Worm (Caenorhabditis elegans) whole organism, L3 larva: ENCODE data around the gene R09E10.6.

Source experiments
- aly-2 ChIP-seq: fragments of 150-350 bp; optimal IDR thresholded peaks from 2 replicates; lab custom pipeline; 2014; ENCODE audit warnings: missing biosample characterization, missing genetic modification characterization
- jun-1 ChIP-seq: fragments of 150-350 bp; optimal IDR thresholded peaks from 2 replicates; lab custom pipeline; 2014; ENCODE audit warnings: missing biosample characterization, missing genetic modification reagents, missing genetic modification characterization
- nhr-12 ChIP-seq: fragments of 150-350 bp; optimal IDR thresholded peaks from 2 replicates; lab custom pipeline; 2014; ENCODE audit warnings: missing biosample characterization, missing genetic modification characterization
- nhr-25 ChIP-seq: sonication (generic microtip); optimal IDR thresholded peaks from 2 replicates; lab custom pipeline; 2017; ENCODE audit warnings: missing biosample characterization, missing genetic modification characterization
- nhr-28 ChIP-seq: fragments of 150-350 bp; optimal IDR thresholded peaks from 2 replicates; lab custom pipeline; 2014; ENCODE audit warnings: missing biosample characterization, missing genetic modification characterization
- nhr-76 ChIP-seq: fragments of 150-350 bp; sonication (generic microtip); optimal IDR thresholded peaks from 5 replicates; lab custom pipeline; 2014; ENCODE audit warnings: missing biosample characterization, missing genetic modification characterization
- nhr-77 ChIP-seq: fragments of 150-350 bp; optimal IDR thresholded peaks from 2 replicates; lab custom pipeline; 2014; ENCODE audit warnings: missing biosample characterization, missing genetic modification characterization
- unc-62 ChIP-seq: fragments of 150-350 bp; sonication (generic microtip); optimal IDR thresholded peaks from 4 replicates; lab custom pipeline; 2014; ENCODE audit warnings: missing biosample characterization, missing genetic modification reagents, missing genetic modification characterization

- TF ChIP-seq nhr-28 (tag; lab: Kevin White, UChicago) (no peak), nhr-25 (tag; lab: Kevin White, UChicago) (no peak), aly-2 (tag; lab: Kevin White, UChicago) (no peak), nhr-76 (no peak), nhr-12 (tag; lab: Kevin White, UChicago) (no peak), nhr-77 (tag; lab: Kevin White, UChicago) (no peak), unc-62 (GFP tag; lab: Kevin White, UChicago) (no peak), jun-1 (tag; lab: Kevin White, UChicago) (no peak)
These were observed 43.4 kb upstream of the R09E10.6 start for ce11 chrIV:10337286-10337685.
